Worm (Caenorhabditis elegans) whole organism, L1 larva: ENCODE measurements around the gene ZC449.4.

Experiments used
- aha-1 ChIP-seq: fragments of 150-350 bp; optimal IDR thresholded peaks from 2 replicates; lab custom pipeline; 2014; ENCODE audit warnings: missing biosample characterization, missing genetic modification characterization
- ama-1 ChIP-seq: fragments of 150-350 bp; optimal IDR thresholded peaks from 2 replicates; lab custom pipeline; 2014
- ceh-82 ChIP-seq, 3 experiments: fragments of 150-350 bp in 1 of 3; sonication (generic microtip) in 2 of 3; optimal IDR thresholded peaks; 2 replicates each; lab custom pipeline; 2014 to 2017; ENCODE audit warnings: missing biosample characterization in 3 of 3, missing genetic modification characterization in 3 of 3
- ces-1 ChIP-seq: fragments of 150-350 bp; optimal IDR thresholded peaks from 2 replicates; lab custom pipeline; 2014; ENCODE audit warnings: missing biosample characterization, missing genetic modification reagents, missing genetic modification characterization
- elt-3 ChIP-seq, 6 experiments: fragments of 150-350 bp in 1 of 6; sonication (generic microtip); optimal IDR thresholded peaks; 2 replicates each; lab custom pipeline; 2017 to 2018; ENCODE audit warnings: missing biosample characterization in 6 of 6, missing genetic modification characterization in 6 of 6, inconsistent platforms in 1 of 6
- fkh-10 ChIP-seq: sonication (generic microtip); optimal IDR thresholded peaks from 2 replicates; lab custom pipeline; 2017; ENCODE audit warnings: missing biosample characterization, missing genetic modification reagents, missing genetic modification characterization
- lsy-2 ChIP-seq, 2 experiments: fragments of 150-350 bp; optimal IDR thresholded peaks; 2 replicates each; lab custom pipeline; 2014; ENCODE audit warnings: missing biosample characterization in 2 of 2, missing genetic modification characterization in 2 of 2
- pag-3 ChIP-seq: sonication (generic microtip); optimal IDR thresholded peaks from 2 replicates; lab custom pipeline; 2017; ENCODE audit warnings: missing genetic modification characterization, mild to moderate bottlenecking, missing compliant biosample characterization, antibody characterized with exemption, borderline replicate concordance; ENCODE audit not compliant: insufficient read depth

DNA sequence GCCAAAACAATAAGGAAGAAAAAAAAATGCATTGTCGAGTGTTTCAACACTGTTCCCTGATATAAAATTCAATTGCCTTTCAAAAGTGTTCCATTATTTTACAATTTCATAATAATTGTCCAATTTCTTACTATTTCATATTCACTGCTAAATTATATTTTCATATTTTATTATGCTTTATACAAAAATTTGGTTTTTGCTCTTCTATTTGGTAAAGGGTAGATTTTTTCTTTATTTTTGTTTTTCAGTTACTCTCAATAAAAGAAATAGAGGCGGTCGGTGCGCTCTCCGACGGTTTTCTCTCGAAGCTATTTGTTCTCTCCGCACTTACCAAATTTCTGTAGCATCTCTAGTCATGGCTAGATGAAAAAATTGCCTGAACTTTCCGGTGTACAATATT, 16.2 kb downstream of the ZC449.4 start, which contains the start of gene sek-3:
- no peak for TF ChIP-seq elt-3 (tag; optimal IDR thresholded peaks at IDR 0.05; lab: Kevin White, UChicago)
- no peak for TF ChIP-seq fkh-10
- TF ChIP-seq ceh-82 (tag; optimal IDR thresholded peaks at IDR 0.05; lab: Kevin White, UChicago): no peak
- no peak for TF ChIP-seq ces-1 (GFP tag; lab: Kevin White, UChicago)
- TF ChIP-seq aha-1 (tag; lab: Kevin White, UChicago): no peak
- TF ChIP-seq pag-3: no peak
- no peak for TF ChIP-seq lsy-2 (tag; optimal IDR thresholded peaks at IDR 0.05; lab: Kevin White, UChicago)
- TF ChIP-seq ama-1 (lab: Kevin White, UChicago): no peak
